Worm (Caenorhabditis elegans) whole organism, L1 larva: ENCODE data around the gene Y58A7A.4.
A peak's percentile ranks its signal among the peaks of the same experiment; 100 is the strongest.

Source experiments
- blmp-1 ChIP-seq: fragments of 150-350 bp; optimal IDR thresholded peaks from 2 replicates; lab custom pipeline; 2014; ENCODE audit warnings: missing biosample characterization, missing genetic modification characterization
- dsc-1 ChIP-seq: sonication (generic microtip); optimal IDR thresholded peaks from 2 replicates; lab custom pipeline; 2016; ENCODE audit warnings: mild to moderate bottlenecking, missing genetic modification characterization, missing compliant biosample characterization
- fkh-8 ChIP-seq: sonication (generic microtip); optimal IDR thresholded peaks from 2 replicates; lab custom pipeline; 2016; ENCODE audit warnings: mild to moderate bottlenecking, missing genetic modification characterization, missing compliant biosample characterization
- nhr-11 ChIP-seq: fragments of 150-350 bp; optimal IDR thresholded peaks from 2 replicates; lab custom pipeline; 2014; ENCODE audit warnings: missing biosample characterization, missing genetic modification characterization
- nhr-84 ChIP-seq: sonication (generic microtip); optimal IDR thresholded peaks from 2 replicates; lab custom pipeline; 2017; ENCODE audit warnings: missing biosample characterization, missing genetic modification characterization
- rnt-1 ChIP-seq: sonication (generic microtip); optimal IDR thresholded peaks from 2 replicates; lab custom pipeline; 2016; ENCODE audit warnings: mild to moderate bottlenecking, missing genetic modification characterization, moderate library complexity, missing compliant biosample characterization
- snpc-4 ChIP-seq: fragments of 150-350 bp; optimal IDR thresholded peaks from 2 replicates; lab custom pipeline; 2014; ENCODE audit warnings: missing biosample characterization, missing genetic modification characterization
- sox-4 ChIP-seq: sonication (generic microtip); optimal IDR thresholded peaks from 2 replicates; lab custom pipeline; 2016; ENCODE audit warnings: missing genetic modification characterization, missing compliant biosample characterization

- TF ChIP-seq snpc-4 (no peak), fkh-8 (tag; lab: Kevin White, UChicago) (no peak), sox-4 (no peak), blmp-1 (peak; percentile 41), dsc-1 (no peak), rnt-1 (peak; percentile 15), nhr-11 (tag; lab: Kevin White, UChicago) (peak; percentile 22), nhr-84 (tag; lab: Kevin White, UChicago) (no peak)
These were observed 3.9 kb downstream of the Y58A7A.4 start, which contains the start of gene Y58A7A.3 for ce11 chrV:5080853-5081338.
